Fruit fly (Drosophila melanogaster) whole organism, embryonic: Measurements from ENCODE around the gene CG4596.

Experiments used
- CG8281 ChIP-seq: fragments of 200-800 bp; sonication (Bioruptor generic); optimal IDR thresholded peaks from 2 replicates; lab custom pipeline; 2018; ENCODE audit warnings: missing biosample characterization, mild to moderate bottlenecking, missing genetic modification characterization, moderate library complexity
- sc ChIP-seq, 3 experiments: fragments of >200 bp in 2 of 3; fragments of 200-800 bp in 1 of 3; sonication (Bioruptor generic) in 1 of 3; optimal IDR thresholded peaks; 2 replicates in 2 of 3; 3 replicates in 1 of 3; lab custom pipeline; 2017; ENCODE audit warnings: mild to moderate bottlenecking in 1 of 3, missing biosample characterization in 1 of 3, missing genetic modification characterization in 1 of 3, missing genetic modification reagents in 1 of 3
- sna ChIP-seq: fragments of 200-800 bp; sonication (Bioruptor generic); IDR thresholded peaks from 2 replicates; pipeline ENCODE4 v1.3.6; 2022; ENCODE audit warnings: missing biosample characterization, missing genetic modification characterization; ENCODE audit not compliant: partially characterized antibody
- usp ChIP-seq: fragments of >200 bp; optimal IDR thresholded peaks from 2 replicates; lab custom pipeline; 2017; ENCODE audit warnings: missing biosample characterization, missing genetic modification characterization

DNA sequence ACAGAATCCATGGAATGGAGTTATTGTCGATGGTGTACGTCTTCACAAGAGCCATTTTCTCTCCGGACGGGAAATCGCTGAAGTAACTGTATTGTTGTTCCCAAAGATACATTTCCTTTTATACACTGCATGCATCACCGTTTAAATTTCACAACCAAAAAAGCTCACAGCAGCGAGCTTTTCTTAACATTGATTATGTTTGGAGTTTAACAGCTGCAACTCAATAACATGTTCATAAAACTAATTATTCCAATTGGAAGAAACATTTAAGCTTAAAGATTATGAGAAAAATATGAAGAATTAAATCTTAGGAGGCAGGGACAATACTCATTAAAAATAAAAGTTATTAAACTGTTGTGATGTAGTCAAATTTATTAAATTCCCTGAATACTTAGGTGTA lies 6.4 kb downstream of the CG4596 start, which contains the start of gene CG14695:
- TF ChIP-seq usp (GFP tag; lab: Kevin White, UChicago) = no peak
- no peak for TF ChIP-seq sna (GFP tag; lab: Robert Waterston, UW)
- no peak for TF ChIP-seq CG8281 (tag; lab: Kevin White, UChicago)
- TF ChIP-seq sc (optimal IDR thresholded peaks at IDR 0.05; lab: Kevin White, UChicago) = no peak
- TF ChIP-seq sc (GFP tag; optimal IDR thresholded peaks at IDR 0.05; lab: Kevin White, UChicago) = no peak
